Worm (Caenorhabditis elegans): ENCODE measurements around the gene prk-2.

The prk-2 gene

DNA sequence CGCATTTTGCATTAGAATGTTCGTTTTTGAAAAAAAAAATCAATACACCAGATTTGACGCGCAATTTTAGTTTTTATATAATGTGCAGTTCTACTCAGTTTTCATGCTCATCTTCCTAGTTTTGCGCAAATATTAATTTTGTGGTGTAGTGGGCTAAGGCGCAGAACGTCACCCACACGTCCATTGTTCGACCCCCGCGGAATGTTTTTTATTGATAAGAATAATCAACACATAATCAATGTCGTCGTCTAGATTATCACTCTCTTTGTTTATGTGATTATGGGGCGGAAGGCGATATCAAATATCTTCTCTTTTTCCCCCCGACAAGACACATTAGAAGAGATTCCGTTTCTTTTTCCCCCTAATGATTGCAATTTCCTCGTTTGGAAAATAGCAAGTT, 14.2 kb downstream of the prk-2 start:
- TF ChIP-seq ceh-82 (tag; optimal IDR thresholded peaks at IDR 0.05) (no peak), aly-2 (tag; optimal IDR thresholded peaks at IDR 0.05) (no peak), hlh-11 (tag; optimal IDR thresholded peaks at IDR 0.05) (no peak), ama-1 (optimal IDR thresholded peaks at IDR 0.05) (no peak), ceh-28 (tag; optimal IDR thresholded peaks at IDR 0.05) (no peak), attf-4 (tag; optimal IDR thresholded peaks at IDR 0.05) (no peak), nhr-25 (tag; optimal IDR thresholded peaks at IDR 0.05; ENCODE audit: borderline replicate concordance, insufficient read depth) (no peak), vab-7 (GFP tag; IDR thresholded peaks at IDR 0.05) (no peak), ZK546.5 (tag; optimal IDR thresholded peaks at IDR 0.05) (no peak), snpc-4 (tag; optimal IDR thresholded peaks at IDR 0.05) (no peak), nhr-28 (tag; optimal IDR thresholded peaks at IDR 0.05) (peak; percentile 20), lin-38 (GFP tag; IDR thresholded peaks at IDR 0.05) (no peak), hif-1 (tag; optimal IDR thresholded peaks at IDR 0.05) (no peak), unc-62 (GFP tag; optimal IDR thresholded peaks at IDR 0.05 in 1 of 2) (peak in 1 of 2 experiments; percentile 47), unc-62 (tag; optimal IDR thresholded peaks at IDR 0.05) (no peak), nhr-6 (tag; optimal IDR thresholded peaks at IDR 0.05) (no peak)

DNA sequence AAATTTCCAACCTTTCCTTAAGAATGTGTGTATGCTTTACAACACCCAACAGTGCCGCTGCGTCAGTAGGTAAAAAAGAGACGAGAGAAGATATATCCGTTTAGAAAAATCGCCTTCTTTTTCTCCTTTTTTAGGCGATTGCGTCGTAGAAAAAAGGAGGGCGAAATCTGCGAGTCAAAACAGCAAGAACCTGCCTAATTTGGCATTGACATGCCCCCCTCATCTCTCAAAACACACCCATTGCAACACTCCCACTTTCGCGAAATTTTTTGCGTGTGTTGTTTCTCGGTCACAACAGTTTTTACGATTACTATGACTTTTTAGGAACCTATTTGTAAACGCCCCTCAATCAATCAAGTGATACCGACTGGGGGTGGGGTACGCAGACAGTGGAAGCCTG, 18.3 kb downstream of the prk-2 start:
- TF ChIP-seq ceh-32 (tag; optimal IDR thresholded peaks at IDR 0.05; ENCODE audit: poor library complexity) (no peak), nhr-48 (tag; optimal IDR thresholded peaks at IDR 0.05) (no peak), zfp-3 (GFP tag; conservative IDR thresholded peaks at IDR 0.05) (no peak), sdz-12 (GFP tag; optimal IDR thresholded peaks at IDR 0.05) (no peak), nhr-41 (GFP tag; IDR thresholded peaks at IDR 0.05) (no peak), hif-1 (tag; optimal IDR thresholded peaks at IDR 0.05) (no peak), F37D6.2 (tag; optimal IDR thresholded peaks at IDR 0.05) (no peak), cey-2 (tag; optimal IDR thresholded peaks at IDR 0.05; ENCODE audit: borderline replicate concordance, insufficient read depth) (no peak), spr-3 (GFP tag; optimal IDR thresholded peaks at IDR 0.05) (no peak), unc-62 (GFP tag; optimal IDR thresholded peaks at IDR 0.05 in 1 of 2) (no peak), unc-62 (tag; optimal IDR thresholded peaks at IDR 0.05) (no peak), php-3 (GFP tag; IDR thresholded peaks at IDR 0.05) (no peak), tag-97 (GFP tag; IDR thresholded peaks at IDR 0.05) (no peak), gei-8 (GFP tag; optimal IDR thresholded peaks at IDR 0.05) (no peak), lin-39 (tag; optimal IDR thresholded peaks at IDR 0.05) (no peak), pqm-1 (tag; optimal IDR thresholded peaks at IDR 0.05) (no peak), attf-4 (tag; optimal IDR thresholded peaks at IDR 0.05) (no peak), F10B5.3 (tag; optimal IDR thresholded peaks at IDR 0.05) (no peak), duxl-1 (tag; optimal IDR thresholded peaks at IDR 0.05; ENCODE audit: poor library complexity) (no peak), D1046.2 (GFP tag; IDR thresholded peaks at IDR 0.05) (no peak)

- no peak for TF ChIP-seq lim-7 (GFP tag; IDR thresholded peaks at IDR 0.05)
- no peak for TF ChIP-seq snpc-1.2 (GFP tag; IDR thresholded peaks at IDR 0.05)
Observed at ce11 chrIII:3351091-3351490, 18.9 kb downstream of the prk-2 start.

- TF ChIP-seq F37D6.2 (tag; optimal IDR thresholded peaks at IDR 0.05) (no peak), spr-3 (GFP tag; optimal IDR thresholded peaks at IDR 0.05) (no peak), vab-7 (GFP tag; IDR thresholded peaks at IDR 0.05) (no peak), dpl-1 (GFP tag; optimal IDR thresholded peaks at IDR 0.05) (no peak), daf-19 (GFP tag; conservative IDR thresholded peaks at IDR 0.05) (no peak), attf-4 (tag; optimal IDR thresholded peaks at IDR 0.05) (no peak), dmd-9 (GFP tag; IDR thresholded peaks at IDR 0.05) (no peak), lin-1 (GFP tag; IDR thresholded peaks at IDR 0.05) (no peak), nhr-48 (tag; optimal IDR thresholded peaks at IDR 0.05) (no peak), ceh-82 (tag; optimal IDR thresholded peaks at IDR 0.05) (no peak), pqm-1 (tag; optimal IDR thresholded peaks at IDR 0.05) (no peak), nhr-28 (tag; optimal IDR thresholded peaks at IDR 0.05) (peak; percentile 54), mxl-2 (GFP tag; conservative IDR thresholded peaks at IDR 0.05) (no peak), mxl-3 (GFP tag; optimal IDR thresholded peaks at IDR 0.05) (peak; percentile 57), hlh-11 (tag; optimal IDR thresholded peaks at IDR 0.05) (peak; percentile 25), nhr-10 (tag; optimal IDR thresholded peaks at IDR 0.05) (no peak), hlh-30 (tag; optimal IDR thresholded peaks at IDR 0.05; ENCODE audit: insufficient read depth) (peak; percentile 59), zip-11 (GFP tag; IDR thresholded peaks at IDR 0.05) (no peak), lim-7 (GFP tag; IDR thresholded peaks at IDR 0.05) (no peak), zfp-3 (GFP tag; conservative IDR thresholded peaks at IDR 0.05) (no peak), lin-38 (GFP tag; IDR thresholded peaks at IDR 0.05) (no peak), duxl-1 (tag; optimal IDR thresholded peaks at IDR 0.05; ENCODE audit: poor library complexity) (no peak), lin-13 (GFP tag; optimal IDR thresholded peaks at IDR 0.05) (no peak), ceh-20 (GFP tag; IDR thresholded peaks at IDR 0.05) (no peak), D1046.2 (GFP tag; IDR thresholded peaks at IDR 0.05) (no peak), aly-2 (tag; optimal IDR thresholded peaks at IDR 0.05) (no peak)
Observed at ce11 chrIII:3349061-3349460, 20.9 kb downstream of the prk-2 start.
